Worm (Caenorhabditis elegans) whole organism, young adult: Measurements from ENCODE around the gene pph-4.2.
A peak's percentile ranks its signal among the peaks of the same experiment; 100 is the strongest.

ENCODE experiments used
- B0035.1 ChIP-seq: sonication (generic microtip); optimal IDR thresholded peaks from 2 replicates; lab custom pipeline; 2016; ENCODE audit warnings: missing genetic modification characterization, mild to moderate bottlenecking, missing compliant biosample characterization, missing genotype, missing genetic modification reagents
- B0261.1 ChIP-seq: sonication (generic microtip); optimal IDR thresholded peaks from 2 replicates; lab custom pipeline; 2016; ENCODE audit warnings: mild to moderate bottlenecking, missing genetic modification characterization, moderate library complexity, missing compliant biosample characterization
- B0336.3 ChIP-seq: fragments of 200-800 bp; sonication (Bioruptor generic); IDR thresholded peaks from 2 replicates; pipeline ENCODE4 v1.3.6; 2022; ENCODE audit warnings: missing genetic modification characterization, missing compliant biosample characterization
- D2030.7 ChIP-seq: fragments of 200-800 bp; sonication (Bioruptor generic); IDR thresholded peaks from 2 replicates; pipeline ENCODE4 v1.3.6; 2022; ENCODE audit warnings: missing genetic modification reagents, missing genetic modification characterization, missing compliant biosample characterization
- F37B4.10 ChIP-seq: fragments of 200-800 bp; sonication (Bioruptor generic); IDR thresholded peaks from 2 replicates; pipeline ENCODE4 v1.3.6; 2022; ENCODE audit warnings: missing genetic modification characterization, missing compliant biosample characterization
- F55B11.4 ChIP-seq: sonication (generic microtip); optimal IDR thresholded peaks from 2 replicates; lab custom pipeline; 2016; ENCODE audit warnings: missing compliant biosample characterization, missing genetic modification characterization, borderline replicate concordance; ENCODE audit not compliant: insufficient read depth
- F57C9.4 ChIP-seq: sonication (generic microtip); optimal IDR thresholded peaks from 2 replicates; lab custom pipeline; 2017; ENCODE audit warnings: mild to moderate bottlenecking, missing genetic modification characterization, missing compliant biosample characterization
- K11D2.4 ChIP-seq: fragments of 200-800 bp; sonication (Bioruptor generic); IDR thresholded peaks from 2 replicates; pipeline ENCODE4 v1.3.6; 2022; ENCODE audit warnings: missing genetic modification reagents, missing genetic modification characterization, missing compliant biosample characterization
- T07F8.4 ChIP-seq: sonication (generic microtip); optimal IDR thresholded peaks from 2 replicates; lab custom pipeline; 2016; ENCODE audit warnings: mild to moderate bottlenecking, missing genetic modification characterization, moderate library complexity, missing compliant biosample characterization
- Y53G8AR.9 ChIP-seq: fragments of 200-800 bp; sonication (Bioruptor generic); conservative IDR thresholded peaks from 2 replicates; pipeline ENCODE4 v1.3.6; 2022; ENCODE audit warnings: missing genetic modification reagents, missing genetic modification characterization, missing compliant biosample characterization
- Y67H2A.10 ChIP-seq: fragments of 200-800 bp; sonication (Bioruptor generic); conservative IDR thresholded peaks from 2 replicates; pipeline ENCODE4 v1.3.6; 2022; ENCODE audit warnings: missing genetic modification reagents, missing genetic modification characterization, missing compliant biosample characterization
- Y79H2A.3 ChIP-seq: fragments of 200-800 bp; sonication (Bioruptor generic); conservative IDR thresholded peaks from 2 replicates; pipeline ENCODE4 v1.3.6; 2022; ENCODE audit warnings: missing genetic modification reagents, missing genetic modification characterization, missing compliant biosample characterization
- ZK185.1 ChIP-seq: sonication (generic microtip); optimal IDR thresholded peaks from 2 replicates; lab custom pipeline; 2016; ENCODE audit warnings: mild to moderate bottlenecking, missing genetic modification characterization, missing compliant biosample characterization; ENCODE audit not compliant: poor library complexity, severe bottlenecking
- aptf-3 ChIP-seq: fragments of 200-800 bp; sonication (Bioruptor generic); IDR thresholded peaks from 2 replicates; pipeline ENCODE4 v1.3.6; 2022; ENCODE audit warnings: missing genetic modification characterization, missing compliant biosample characterization
- attf-3 ChIP-seq: fragments of 200-800 bp; sonication (Bioruptor generic); conservative IDR thresholded peaks from 2 replicates; pipeline ENCODE4 v1.3.6; 2022; ENCODE audit warnings: missing genetic modification reagents, missing genetic modification characterization, missing compliant biosample characterization
- bed-2 ChIP-seq: fragments of 200-800 bp; sonication (Bioruptor generic); IDR thresholded peaks from 2 replicates; pipeline ENCODE4 v1.3.6; 2022; ENCODE audit warnings: missing genetic modification reagents, missing genetic modification characterization, missing compliant biosample characterization
- ceh-100 ChIP-seq: fragments of 200-800 bp; sonication (Bioruptor generic); IDR thresholded peaks from 2 replicates; pipeline ENCODE4 v1.3.6; 2022; ENCODE audit warnings: missing genetic modification reagents, missing genetic modification characterization, missing compliant biosample characterization
- ceh-79 ChIP-seq: sonication (generic microtip); optimal IDR thresholded peaks from 2 replicates; lab custom pipeline; 2017; ENCODE audit warnings: mild to moderate bottlenecking, missing genetic modification characterization, missing compliant biosample characterization
- die-1 ChIP-seq: sonication (generic microtip); optimal IDR thresholded peaks from 2 replicates; lab custom pipeline; 2016; ENCODE audit warnings: missing genotype, mild to moderate bottlenecking, missing genetic modification characterization, missing compliant biosample characterization
- dpff-1 ChIP-seq: sonication (generic microtip); optimal IDR thresholded peaks from 2 replicates; lab custom pipeline; 2017; ENCODE audit warnings: mild to moderate bottlenecking, missing genetic modification characterization, missing compliant biosample characterization
- dpl-1 ChIP-seq: fragments of 150-350 bp; optimal IDR thresholded peaks from 2 replicates; lab custom pipeline; 2014; ENCODE audit warnings: missing biosample characterization, missing genetic modification reagents, missing genetic modification characterization
- egl-18 ChIP-seq: fragments of 200-800 bp; sonication (Bioruptor generic); IDR thresholded peaks from 2 replicates; pipeline ENCODE4 v1.3.6; 2022; ENCODE audit warnings: missing genetic modification reagents, missing genetic modification characterization, missing compliant biosample characterization
- egrh-3 ChIP-seq: fragments of 200-800 bp; sonication (Bioruptor generic); IDR thresholded peaks from 2 replicates; pipeline ENCODE4 v1.3.6; 2022; ENCODE audit warnings: missing genetic modification reagents, missing genetic modification characterization, missing compliant biosample characterization
- hlh-12 ChIP-seq: sonication (generic microtip); optimal IDR thresholded peaks from 2 replicates; lab custom pipeline; 2016; ENCODE audit warnings: missing genetic modification characterization, missing compliant biosample characterization
- hmg-20 ChIP-seq: fragments of 200-800 bp; sonication (Bioruptor generic); IDR thresholded peaks from 2 replicates; pipeline ENCODE4 v1.3.6; 2022; ENCODE audit warnings: missing genetic modification reagents, missing genetic modification characterization, missing compliant biosample characterization
- hrde-1 ChIP-seq: sonication (generic microtip); optimal IDR thresholded peaks from 2 replicates; lab custom pipeline; 2016; ENCODE audit warnings: missing genetic modification characterization, mild to moderate bottlenecking, missing compliant biosample characterization, moderate library complexity, missing genotype, missing genetic modification reagents, borderline replicate concordance
- lin-54 ChIP-seq: fragments of 200-800 bp; sonication (Bioruptor generic); optimal IDR thresholded peaks from 2 replicates; lab custom pipeline; 2018; ENCODE audit warnings: mild to moderate bottlenecking, missing genetic modification characterization, missing compliant biosample characterization
- madf-10 ChIP-seq: sonication (generic microtip); optimal IDR thresholded peaks from 2 replicates; lab custom pipeline; 2016; ENCODE audit warnings: mild to moderate bottlenecking, missing genetic modification characterization, missing compliant biosample characterization
- madf-6 ChIP-seq: fragments of 200-800 bp; sonication (Bioruptor generic); IDR thresholded peaks from 2 replicates; pipeline ENCODE4 v1.3.6; 2022; ENCODE audit warnings: missing genetic modification reagents, missing genetic modification characterization, missing compliant biosample characterization
- madf-8 ChIP-seq: fragments of 200-800 bp; sonication (Bioruptor generic); conservative IDR thresholded peaks from 2 replicates; pipeline ENCODE4 v1.3.6; 2022; ENCODE audit warnings: missing genetic modification reagents, missing genetic modification characterization, missing compliant biosample characterization
- mes-4 ChIP-seq: sonication (generic microtip); optimal IDR thresholded peaks from 2 replicates; lab custom pipeline; 2016; ENCODE audit warnings: missing genotype, missing genetic modification characterization, missing compliant biosample characterization
- mxl-1 ChIP-seq: sonication (generic microtip); optimal IDR thresholded peaks from 2 replicates; lab custom pipeline; 2016; ENCODE audit warnings: missing genetic modification characterization, missing compliant biosample characterization
- nfya-1 ChIP-seq: sonication (generic microtip); optimal IDR thresholded peaks from 2 replicates; lab custom pipeline; 2017; ENCODE audit warnings: antibody characterized with exemption, missing compliant biosample characterization, missing genetic modification characterization, borderline replicate concordance; ENCODE audit not compliant: insufficient read depth
- nhr-120 ChIP-seq: fragments of 200-800 bp; sonication (Bioruptor generic); IDR thresholded peaks from 2 replicates; pipeline ENCODE4 v1.3.6; 2022; ENCODE audit warnings: missing genetic modification characterization, missing compliant biosample characterization
- nhr-90 ChIP-seq: sonication (generic microtip); optimal IDR thresholded peaks from 2 replicates; lab custom pipeline; 2016; ENCODE audit warnings: missing genotype, mild to moderate bottlenecking, missing genetic modification characterization, missing compliant biosample characterization
- pbrm-1 ChIP-seq: fragments of 200-800 bp; sonication (Bioruptor generic); IDR thresholded peaks from 2 replicates; pipeline ENCODE4 v1.3.6; 2022; ENCODE audit warnings: missing genetic modification reagents, missing genetic modification characterization, missing compliant biosample characterization
- pha-4 ChIP-seq: fragments of 150-350 bp; sonication (generic microtip); optimal IDR thresholded peaks from 2 replicates; lab custom pipeline; 2014; ENCODE audit warnings: missing biosample characterization, missing genetic modification reagents, missing genetic modification characterization
- repo-1 ChIP-seq: sonication (generic microtip); optimal IDR thresholded peaks from 2 replicates; lab custom pipeline; 2017; ENCODE audit warnings: mild to moderate bottlenecking, missing genetic modification characterization, missing compliant biosample characterization
- rpc-1 ChIP-seq, 2 experiments: fragments of 150-350 bp in 1 of 2; sonication (generic microtip) in 1 of 2; optimal IDR thresholded peaks; 2 replicates each; lab custom pipeline; 2014 to 2018; ENCODE audit warnings: missing biosample characterization in 1 of 2, missing genetic modification characterization in 1 of 2, missing genetic modification reagents in 1 of 2, missing genotype in 1 of 2
- snpc-1.3 ChIP-seq: sonication (generic microtip); optimal IDR thresholded peaks from 2 replicates; lab custom pipeline; 2017; ENCODE audit warnings: missing genetic modification characterization, mild to moderate bottlenecking, missing compliant biosample characterization, antibody characterized with exemption, moderate library complexity, missing genotype, missing genetic modification reagents; ENCODE audit not compliant: insufficient read depth
- sptf-2 ChIP-seq: fragments of 200-800 bp; sonication (Bioruptor generic); optimal IDR thresholded peaks from 2 replicates; lab custom pipeline; 2018; ENCODE audit warnings: mild to moderate bottlenecking, missing genetic modification characterization, missing compliant biosample characterization
- tbp1 ChIP-seq: fragments of 200-800 bp; sonication (Bioruptor generic); optimal IDR thresholded peaks from 2 replicates; lab custom pipeline; 2018; ENCODE audit warnings: mild to moderate bottlenecking, missing genetic modification characterization, missing compliant biosample characterization
- tbx-9 ChIP-seq: sonication (generic microtip); optimal IDR thresholded peaks from 2 replicates; lab custom pipeline; 2016; ENCODE audit warnings: borderline replicate concordance, missing genetic modification characterization, inconsistent platforms, missing compliant biosample characterization
- unc-62 ChIP-seq: fragments of 150-350 bp; optimal IDR thresholded peaks from 2 replicates; lab custom pipeline; 2014; ENCODE audit warnings: missing biosample characterization, missing genetic modification reagents, missing genetic modification characterization
- zfh-2 ChIP-seq: fragments of 200-800 bp; sonication (Bioruptor generic); conservative IDR thresholded peaks from 2 replicates; pipeline ENCODE4 v1.3.6; 2022; ENCODE audit warnings: missing genetic modification reagents, missing genetic modification characterization, missing compliant biosample characterization
- ztf-3 ChIP-seq: fragments of 200-800 bp; sonication (Bioruptor generic); optimal IDR thresholded peaks from 2 replicates; lab custom pipeline; 2018; ENCODE audit warnings: mild to moderate bottlenecking, missing genetic modification characterization, missing compliant biosample characterization
- ztf-6 ChIP-seq: fragments of 200-800 bp; sonication (Bioruptor generic); IDR thresholded peaks from 2 replicates; pipeline ENCODE4 v1.3.6; 2022; ENCODE audit warnings: missing genetic modification reagents, missing genetic modification characterization, missing compliant biosample characterization

The pph-4.2 gene

DNA sequence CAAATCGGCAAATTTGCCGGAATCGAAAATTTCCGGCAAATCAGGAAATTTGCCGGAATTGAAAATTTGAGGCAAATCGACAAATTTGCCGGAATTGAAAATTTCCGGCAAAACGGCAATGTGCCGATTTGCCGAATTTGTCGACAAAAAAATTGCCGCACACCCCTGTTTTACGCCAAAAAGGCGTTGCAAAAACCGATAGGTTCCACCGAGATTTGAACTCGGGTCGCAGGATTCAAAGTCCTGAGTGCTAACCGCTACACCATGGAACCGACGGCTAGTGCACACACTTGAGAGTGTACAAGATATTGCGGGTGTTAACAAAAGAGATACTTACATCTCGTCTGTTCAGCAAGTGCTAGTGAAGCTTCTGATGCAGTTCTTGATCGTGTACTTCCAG is 22.7 kb upstream of the pph-4.2 start (continued):
- TF ChIP-seq tbp1 (GFP tag; lab: Kevin White, UChicago) (peak; percentile 91), hlh-12 (tag; lab: Kevin White, UChicago) (no peak), Y53G8AR.9 (no peak), mxl-1 (no peak), zfh-2 (GFP tag; lab: Robert Waterston, UW) (no peak), bed-2 (GFP tag; lab: Robert Waterston, UW) (no peak), nhr-120 (GFP tag; lab: Robert Waterston, UW) (no peak), tbx-9 (tag; lab: Kevin White, UChicago) (no peak), rpc-1 (optimal IDR thresholded peaks at IDR 0.05; lab: Kevin White, UChicago) (peak; percentile 67), rpc-1 (tag; optimal IDR thresholded peaks at IDR 0.05; lab: Kevin White, UChicago) (peak; percentile 79), F37B4.10 (no peak), mes-4 (tag; lab: Kevin White, UChicago) (peak; percentile 5), ceh-100 (no peak), T07F8.4 (tag; lab: Kevin White, UChicago) (peak; percentile 11), Y67H2A.10 (GFP tag; lab: Robert Waterston, UW) (no peak), dpl-1 (no peak), snpc-1.3 (tag; lab: Kevin White, UChicago) (no peak), egl-18 (no peak), repo-1 (tag; lab: Kevin White, UChicago) (peak; percentile 11), B0035.1 (tag; lab: Kevin White, UChicago) (no peak), B0336.3 (GFP tag; lab: Robert Waterston, UW) (no peak), K11D2.4 (GFP tag; lab: Robert Waterston, UW) (no peak), nhr-90 (tag; lab: Kevin White, UChicago) (peak; percentile 49), B0261.1 (tag; lab: Kevin White, UChicago) (peak; percentile 75), egrh-3 (GFP tag; lab: Robert Waterston, UW) (no peak), madf-6 (GFP tag; lab: Robert Waterston, UW) (peak; percentile 28; the same call in 1 of the 2 replicates), ztf-6 (GFP tag; lab: Robert Waterston, UW) (no peak), hrde-1 (tag; lab: Kevin White, UChicago) (no peak), pbrm-1 (GFP tag; lab: Robert Waterston, UW) (no peak), dpff-1 (tag; lab: Kevin White, UChicago) (no peak), attf-3 (GFP tag; lab: Robert Waterston, UW) (0 out of 2 replicates have a peak, but pooled peaks have one; percentile 9), pha-4 (no peak), D2030.7 (no peak), madf-8 (GFP tag; lab: Robert Waterston, UW) (no peak), unc-62 (no peak), aptf-3 (GFP tag; lab: Robert Waterston, UW) (0 out of 2 replicates have a peak, but pooled peaks have one; percentile 57), Y79H2A.3 (GFP tag; lab: Robert Waterston, UW) (0 out of 2 replicates have a peak, but pooled peaks have one; percentile 18), F57C9.4 (tag; lab: Kevin White, UChicago) (no peak), F55B11.4 (tag; lab: Kevin White, UChicago) (no peak), madf-10 (tag; lab: Kevin White, UChicago) (no peak), sptf-2 (GFP tag; lab: Kevin White, UChicago) (peak; percentile 27), ZK185.1 (no peak), ztf-3 (GFP tag; lab: Kevin White, UChicago) (no peak), hmg-20 (GFP tag; lab: Robert Waterston, UW) (peak; percentile 50; the same call in 1 of the 2 replicates), lin-54 (GFP tag; lab: Kevin White, UChicago) (peak; percentile 23), nfya-1 (tag; lab: Kevin White, UChicago) (no peak), die-1 (tag; lab: Kevin White, UChicago) (peak; percentile 70), ceh-79 (tag; lab: Kevin White, UChicago) (no peak)
